Worm (Caenorhabditis elegans) whole organism, midembryonic: ENCODE data around the gene unc-103.

Source experiments
- T22C8.4 ChIP-seq: fragments of 200-800 bp; sonication (Bioruptor generic); IDR thresholded peaks from 2 replicates; pipeline ENCODE4 v1.3.6; 2022; ENCODE audit warnings: missing genetic modification characterization, missing compliant biosample characterization
- ref-1 ChIP-seq: fragments of 200-800 bp; sonication (Bioruptor generic); conservative IDR thresholded peaks from 2 replicates; pipeline ENCODE4 v1.3.6; 2022; ENCODE audit warnings: missing genetic modification reagents, missing genetic modification characterization, missing compliant biosample characterization

- no peak for TF ChIP-seq ref-1
- no peak for TF ChIP-seq T22C8.4 (GFP tag; lab: Robert Waterston, UW)
These were observed 18.9 kb downstream of the unc-103 start for ce11 chrIII:4134059-4134458.
